Fruit fly (Drosophila melanogaster) ovary, adult (tissue): ENCODE measurements around the gene Arl8.

Experiments
- CG17801 ChIP-seq: fragments of 200-800 bp; optimal IDR thresholded peaks from 2 replicates; lab custom pipeline; 2019; ENCODE audit warnings: missing biosample characterization, mild to moderate bottlenecking, missing genetic modification characterization, moderate library complexity; ENCODE audit not compliant: partially characterized antibody

Arl8 gene

dm6 chr3R:8140628-8141372 lies 14.4 kb downstream of the Arl8 start:
- no peak for TF ChIP-seq CG17801 (GFP tag; lab: Kevin White, UChicago)

- no peak for TF ChIP-seq CG17801 (GFP tag; lab: Kevin White, UChicago)
These were observed 15.7 kb downstream of the Arl8 start for dm6 chr3R:8142113-8142512.

- TF ChIP-seq CG17801 (GFP tag; lab: Kevin White, UChicago) = no peak
These were observed 19.4 kb downstream of the Arl8 start for dm6 chr3R:8145764-8146163.

DNA sequence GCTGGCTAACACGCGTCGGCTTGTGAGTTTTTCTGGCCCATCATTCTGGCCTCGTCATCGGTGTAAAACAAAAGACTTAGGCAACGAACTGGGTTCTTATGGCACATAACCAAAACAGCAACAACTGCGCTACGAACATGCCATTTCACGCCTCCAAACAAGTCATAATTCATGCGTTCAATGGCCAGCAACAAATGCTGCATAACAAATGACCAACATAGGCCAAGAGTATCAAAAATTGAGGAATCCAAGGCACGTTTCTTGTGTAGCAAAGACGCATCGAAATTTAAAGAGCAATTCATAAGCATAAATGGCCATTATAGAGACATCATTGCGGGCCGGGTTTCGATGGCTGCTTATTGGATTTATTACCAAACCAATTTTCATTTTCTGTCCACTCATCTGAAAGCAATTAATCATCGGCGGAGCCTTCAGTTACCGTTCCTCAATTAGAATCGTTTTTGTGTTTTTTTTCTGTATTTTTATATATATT lies 20.5 kb downstream of the Arl8 start:
- no peak for TF ChIP-seq CG17801 (GFP tag; lab: Kevin White, UChicago)

DNA sequence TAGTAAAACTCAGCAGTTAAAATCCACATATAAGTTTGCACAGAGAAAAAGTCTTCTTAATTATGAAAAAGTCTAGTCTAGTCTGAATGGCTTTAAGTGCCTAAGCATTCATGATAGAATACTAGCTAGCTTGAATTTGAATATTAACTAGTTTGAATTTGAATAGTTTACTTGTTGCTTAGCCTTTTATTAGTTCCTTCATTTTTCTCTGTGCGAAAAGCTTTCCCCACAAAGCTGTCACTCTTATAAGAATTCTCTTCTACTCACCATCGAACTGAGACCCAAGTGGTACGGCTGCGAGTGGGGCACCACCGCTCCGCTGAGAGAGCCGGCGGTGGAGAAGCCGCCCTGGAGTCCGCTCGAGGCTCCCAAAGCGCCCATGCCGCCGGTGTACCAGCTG lies 22.6 kb downstream of the Arl8 start:
- no peak for TF ChIP-seq CG17801 (GFP tag; lab: Kevin White, UChicago)

- TF ChIP-seq CG17801 (GFP tag; lab: Kevin White, UChicago) = no peak
These were observed 23.6 kb downstream of the Arl8 start for dm6 chr3R:8149995-8150394.

DNA sequence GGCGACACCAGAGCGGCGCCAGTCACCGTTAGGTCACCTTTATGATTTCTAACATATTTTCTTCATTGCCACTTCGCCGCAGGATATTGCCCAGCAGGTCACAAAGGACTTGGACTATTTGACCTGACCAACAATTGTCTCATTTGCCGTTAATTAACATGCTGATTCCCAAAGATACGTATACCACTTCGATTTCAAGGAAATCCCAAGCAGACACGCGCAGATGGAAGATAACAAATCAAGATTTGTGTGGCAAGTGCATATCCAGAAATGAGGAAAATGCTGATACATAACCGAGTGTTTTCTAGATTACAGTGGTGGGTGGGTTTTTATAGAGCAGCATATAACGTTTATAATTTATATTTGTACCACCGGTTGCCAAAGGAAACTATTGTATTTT lies 24.8 kb downstream of the Arl8 start:
- TF ChIP-seq CG17801 (GFP tag; lab: Kevin White, UChicago) = no peak

DNA sequence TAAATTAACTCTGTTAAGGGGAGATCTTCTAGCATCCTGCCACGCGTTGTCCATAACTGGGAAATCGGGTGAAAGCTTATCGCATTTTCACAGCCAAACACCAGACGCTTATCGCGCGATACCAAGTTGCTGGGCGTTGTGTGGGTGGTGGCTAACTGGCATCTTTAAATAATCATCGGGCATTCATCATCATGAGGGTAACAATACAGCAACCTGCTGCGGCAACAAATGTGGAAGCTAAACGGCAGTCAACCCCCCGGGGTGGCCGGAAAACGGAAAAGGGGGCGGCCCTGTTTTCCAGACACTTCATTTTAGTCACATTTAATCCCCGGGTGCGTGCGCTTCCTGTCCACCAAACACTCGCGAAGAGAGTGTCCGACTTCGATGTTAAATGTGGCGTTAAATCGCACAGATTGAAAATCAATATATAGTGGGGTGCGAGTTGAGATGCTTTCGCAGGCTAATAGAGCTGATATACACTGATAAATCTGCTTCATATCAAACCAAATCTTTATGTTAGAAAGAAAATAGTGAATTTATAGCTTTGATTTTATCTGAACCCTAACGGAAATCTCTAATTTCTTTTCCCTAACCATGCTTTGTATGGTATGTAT lies 26.3 kb downstream of the Arl8 start:
- no peak for TF ChIP-seq CG17801 (GFP tag; lab: Kevin White, UChicago)

dm6 chr3R:8153958-8154606 lies 27.7 kb downstream of the Arl8 start:
- no peak for TF ChIP-seq CG17801 (GFP tag; lab: Kevin White, UChicago)

- no peak for TF ChIP-seq CG17801 (GFP tag; lab: Kevin White, UChicago)
These were observed 29.6 kb downstream of the Arl8 start for dm6 chr3R:8155735-8156670.

dm6 chr3R:8157247-8157646 lies 30.8 kb downstream of the Arl8 start:
- TF ChIP-seq CG17801 (GFP tag; lab: Kevin White, UChicago) = no peak

dm6 chr3R:8158328-8158727 lies 31.9 kb downstream of the Arl8 start:
- TF ChIP-seq CG17801 (GFP tag; lab: Kevin White, UChicago) = no peak

DNA sequence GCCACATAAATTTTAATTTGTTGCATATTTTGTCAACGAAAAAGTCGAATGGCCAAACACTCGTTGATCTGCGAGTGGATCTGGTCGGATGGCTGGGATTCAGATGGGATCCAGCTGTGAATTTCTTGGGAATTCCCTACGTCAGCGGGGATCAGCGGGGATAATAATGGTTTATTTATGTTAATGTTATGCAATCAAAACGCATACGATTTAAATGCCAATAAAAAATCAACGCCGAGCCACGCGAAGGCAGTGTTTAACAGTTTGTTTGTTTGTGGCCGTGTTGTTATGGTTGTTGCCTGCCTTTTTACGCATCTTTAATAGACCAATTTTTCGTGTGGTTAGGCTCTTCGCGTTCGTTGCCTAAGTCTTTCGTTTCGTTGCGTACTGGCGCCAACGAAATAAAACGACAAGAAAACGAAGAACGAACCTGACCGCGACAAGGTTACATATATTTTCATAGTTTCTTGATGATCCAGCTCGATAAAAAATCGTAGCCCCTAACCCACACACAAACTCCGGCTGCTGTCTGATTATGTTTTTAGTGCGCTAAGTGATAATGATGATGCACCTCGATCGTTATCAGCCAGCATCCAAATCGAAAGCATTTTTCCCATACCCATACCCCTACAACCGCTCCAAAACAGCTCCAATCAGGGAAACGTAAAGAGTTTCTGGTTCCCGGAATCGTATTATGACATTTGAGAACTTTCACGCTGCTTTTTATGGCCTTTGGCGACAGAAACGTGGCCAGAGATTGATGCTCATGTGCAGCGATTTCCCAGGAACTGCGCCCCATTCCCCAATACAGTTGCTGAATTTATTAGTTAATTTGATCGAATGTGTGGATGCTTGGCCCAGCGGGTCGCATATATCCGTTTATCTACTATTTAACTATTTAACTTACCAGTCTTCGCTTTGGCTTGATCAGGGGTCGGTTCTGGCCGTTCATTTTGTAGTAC lies 33.9 kb downstream of the Arl8 start:
- TF ChIP-seq CG17801 (GFP tag; lab: Kevin White, UChicago) = no peak
